Fruit fly (Drosophila melanogaster): Measurements from ENCODE around the gene GstD8.
A peak's percentile ranks its signal among the peaks of the same experiment; 100 is the strongest.

DNA sequence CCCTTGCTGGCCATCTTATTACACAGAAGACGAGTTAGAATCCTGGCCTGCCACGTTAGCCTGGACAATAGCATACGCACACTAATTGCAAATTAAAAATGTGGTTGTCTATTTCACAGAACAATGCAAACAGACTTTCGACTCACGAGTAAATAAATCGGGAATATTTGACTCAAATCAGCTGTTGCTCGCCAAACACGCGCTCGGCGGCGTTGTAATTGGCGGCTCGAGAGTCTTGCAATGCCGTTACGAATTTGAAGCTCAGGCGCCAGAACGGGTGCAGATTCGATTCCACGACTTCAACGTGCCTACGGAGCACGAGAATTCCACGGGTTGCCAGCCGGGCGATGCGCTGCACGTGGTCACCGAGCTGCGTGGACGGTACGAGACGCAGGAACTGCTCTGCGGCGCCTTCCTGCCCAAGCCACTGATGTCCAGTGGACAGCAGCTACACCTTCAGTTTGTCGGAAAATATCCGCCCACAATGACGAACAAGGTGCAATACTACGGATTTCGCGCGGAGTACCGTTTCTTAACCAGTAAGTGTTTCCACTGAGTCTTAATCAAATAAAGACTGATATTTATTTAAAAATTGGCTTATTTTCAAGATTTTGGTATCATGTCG is 22.0 kb downstream of the GstD8 start, which contains the start of gene DNAlig3:
- TF ChIP-seq tj (GFP tag; optimal IDR thresholded peaks at IDR 0.05) (no peak), bab1 (GFP tag; optimal IDR thresholded peaks at IDR 0.05) (peak; percentile 10), CG14711 (tag; optimal IDR thresholded peaks at IDR 0.05) (peak; percentile 5), ovo (GFP tag; optimal IDR thresholded peaks at IDR 0.05) (no peak), kay (GFP tag; ENCODE audit: borderline replicate concordance) (no peak), CG7101 (tag; optimal IDR thresholded peaks at IDR 0.05) (peak; percentile 15), CG7045 (GFP tag; optimal IDR thresholded peaks at IDR 0.05) (peak; percentile 46)
